Fruit fly (Drosophila melanogaster): ENCODE data around the gene dnt.

Gene dnt

dm6 chr2L:19333972-19334371 is 29.1 kb downstream of the dnt start:
- no peak for TF ChIP-seq Snoo (tag; optimal IDR thresholded peaks at IDR 0.05)
- no peak for TF ChIP-seq CG13204 (GFP tag; optimal IDR thresholded peaks at IDR 0.05)
- no peak for TF ChIP-seq D1 (tag; optimal IDR thresholded peaks at IDR 0.05)
- no peak for TF ChIP-seq CG34367 (tag; optimal IDR thresholded peaks at IDR 0.05)
- TF ChIP-seq Pif1B (GFP tag; optimal IDR thresholded peaks at IDR 0.05): no peak
- no peak for TF ChIP-seq CG15710 (tag; optimal IDR thresholded peaks at IDR 0.05)

DNA sequence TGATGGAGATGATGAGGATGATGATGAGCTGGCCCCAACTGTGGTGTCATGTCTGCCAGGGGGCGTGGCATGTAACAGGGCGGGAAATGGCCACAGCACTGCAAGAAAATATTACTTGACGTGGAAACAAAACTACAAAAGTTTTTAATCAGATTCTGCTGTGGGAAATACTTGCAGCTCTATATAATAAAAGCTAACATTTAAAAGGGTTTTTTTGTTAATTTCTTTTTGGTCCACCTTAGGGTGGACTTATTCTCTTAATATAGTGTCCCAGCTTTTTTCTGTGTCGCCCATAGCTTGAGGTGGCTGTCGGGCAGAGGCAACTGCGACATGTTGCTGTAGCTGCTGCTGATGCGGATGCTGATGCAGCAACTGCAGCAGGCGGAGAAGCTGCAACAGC is 34.4 kb downstream of the dnt start:
- TF ChIP-seq EcR (GFP tag; optimal IDR thresholded peaks at IDR 0.05): no peak
- peak; percentile 83 for TF ChIP-seq fd96Ca (GFP tag; IDR thresholded peaks at IDR 0.05)
- peak; percentile 77 for TF ChIP-seq CG14655 (GFP tag; optimal IDR thresholded peaks at IDR 0.05)
- TF ChIP-seq CG8301 (tag; optimal IDR thresholded peaks at IDR 0.05): peak; percentile 77
- TF ChIP-seq Pif1B (GFP tag; optimal IDR thresholded peaks at IDR 0.05): peak; percentile 67
- TF ChIP-seq Snoo (tag; optimal IDR thresholded peaks at IDR 0.05): peak; percentile 62
- no peak for TF ChIP-seq D1 (tag; optimal IDR thresholded peaks at IDR 0.05)
- TF ChIP-seq CG32121 (GFP tag; IDR thresholded peaks at IDR 0.05): peak; percentile 61; the same call in 1 of the 2 replicates
- no peak for TF ChIP-seq CG10348 (GFP tag; IDR thresholded peaks at IDR 0.05)
- TF ChIP-seq CG4496 (GFP tag; IDR thresholded peaks at IDR 0.05): peak; percentile 74; the same call in 1 of the 3 replicates
- TF ChIP-seq Pif1A (GFP tag; optimal IDR thresholded peaks at IDR 0.05): peak; percentile 74
- TF ChIP-seq CG34367 (tag; optimal IDR thresholded peaks at IDR 0.05): peak; percentile 73
- peak; percentile 72 for TF ChIP-seq CG17806 (tag; optimal IDR thresholded peaks at IDR 0.05)
- peak; percentile 77 for TF ChIP-seq CG15710 (tag; optimal IDR thresholded peaks at IDR 0.05)
- TF ChIP-seq rn (GFP tag; IDR thresholded peaks at IDR 0.05): peak; percentile 26; the same call in 1 of the 2 replicates
- TF ChIP-seq CG13204 (GFP tag; optimal IDR thresholded peaks at IDR 0.05): no peak
- TF ChIP-seq Ets98B (GFP tag; IDR thresholded peaks at IDR 0.05): peak; percentile 69
- TF ChIP-seq CG12605 (GFP tag; IDR thresholded peaks at IDR 0.05): peak; percentile 55; the same call in 1 of the 2 replicates
- peak; percentile 97 for TF ChIP-seq CG8159 (tag; optimal IDR thresholded peaks at IDR 0.05)
- TF ChIP-seq CG9948 (tag; optimal IDR thresholded peaks at IDR 0.05): peak; percentile 71
- peak; percentile 40 for TF ChIP-seq gl (tag; optimal IDR thresholded peaks at IDR 0.05)

DNA sequence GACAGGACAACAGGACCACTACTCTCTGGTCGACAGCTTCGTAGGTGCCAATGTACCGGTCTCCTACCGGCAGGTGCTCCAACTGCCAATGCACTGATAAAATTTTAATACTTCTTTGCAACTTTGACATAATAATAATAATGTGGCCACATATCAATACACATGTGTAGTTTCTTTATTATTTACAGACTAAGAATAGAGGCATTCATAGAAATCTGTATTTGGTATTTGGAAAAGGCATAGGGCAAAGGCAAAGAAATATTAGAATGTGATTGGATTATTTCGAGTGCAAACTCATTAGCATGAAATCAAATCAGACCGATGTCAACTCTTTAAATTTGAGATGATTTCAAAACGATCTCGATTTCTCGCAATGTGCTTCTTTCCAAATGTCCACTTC is 35.2 kb downstream of the dnt start:
- TF ChIP-seq gl (tag; optimal IDR thresholded peaks at IDR 0.05) (no peak), Snoo (tag; optimal IDR thresholded peaks at IDR 0.05) (no peak), CG15710 (tag; optimal IDR thresholded peaks at IDR 0.05) (peak; percentile 28), Pif1A (GFP tag; optimal IDR thresholded peaks at IDR 0.05) (no peak), Pif1B (GFP tag; optimal IDR thresholded peaks at IDR 0.05) (no peak), CG12605 (GFP tag; IDR thresholded peaks at IDR 0.05) (0 out of 2 replicates have a peak, but pooled peaks have one; percentile 18), CG8301 (tag; optimal IDR thresholded peaks at IDR 0.05) (peak; percentile 44), EcR (GFP tag; optimal IDR thresholded peaks at IDR 0.05) (no peak), CG17806 (tag; optimal IDR thresholded peaks at IDR 0.05) (peak; percentile 25), CG13204 (GFP tag; optimal IDR thresholded peaks at IDR 0.05) (no peak), D1 (tag; optimal IDR thresholded peaks at IDR 0.05) (no peak), CG10348 (GFP tag; IDR thresholded peaks at IDR 0.05) (no peak), rn (GFP tag; IDR thresholded peaks at IDR 0.05) (no peak), CG14655 (GFP tag; optimal IDR thresholded peaks at IDR 0.05) (peak; percentile 57), CG8159 (tag; optimal IDR thresholded peaks at IDR 0.05) (peak; percentile 44), CG4496 (GFP tag; IDR thresholded peaks at IDR 0.05) (no peak), CG9948 (tag; optimal IDR thresholded peaks at IDR 0.05) (peak; percentile 52), Ets98B (GFP tag; IDR thresholded peaks at IDR 0.05) (no peak), fd96Ca (GFP tag; IDR thresholded peaks at IDR 0.05) (no peak), CG34367 (tag; optimal IDR thresholded peaks at IDR 0.05) (peak; percentile 6), CG32121 (GFP tag; IDR thresholded peaks at IDR 0.05) (no peak)

DNA sequence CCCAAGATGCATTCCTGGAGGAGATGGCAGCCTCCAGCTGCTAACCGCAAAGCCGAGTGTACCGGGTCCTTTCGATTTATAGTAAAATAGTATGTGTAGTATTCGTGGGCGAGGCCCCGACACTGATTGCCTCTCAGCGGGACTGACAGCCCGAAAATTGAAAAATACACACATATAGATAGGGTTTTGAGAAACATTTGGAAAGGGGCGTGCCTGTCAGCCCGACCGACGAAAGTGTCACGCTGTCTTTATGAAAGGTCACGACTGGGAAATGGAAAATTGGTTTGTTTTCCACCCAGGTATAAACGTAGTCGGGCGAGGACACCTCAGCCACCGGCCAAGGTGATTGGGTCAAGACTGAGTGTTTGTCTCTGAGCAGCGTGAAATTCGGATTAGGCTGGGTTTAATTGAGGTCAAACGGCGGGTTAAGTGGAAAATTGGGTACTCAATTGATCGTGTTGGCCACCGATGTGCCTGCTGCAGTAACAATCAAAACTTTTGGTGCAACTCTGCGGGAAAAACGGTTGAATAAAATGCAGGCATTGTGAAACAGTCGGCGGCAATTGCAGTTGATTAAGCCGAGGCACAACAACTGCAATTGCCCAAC is 36.1 kb downstream of the dnt start:
- TF ChIP-seq CG10348 (GFP tag; IDR thresholded peaks at IDR 0.05) (no peak), CG9948 (tag; optimal IDR thresholded peaks at IDR 0.05) (no peak), Pif1A (GFP tag; optimal IDR thresholded peaks at IDR 0.05) (no peak), EcR (GFP tag; optimal IDR thresholded peaks at IDR 0.05) (no peak), CG4496 (GFP tag; IDR thresholded peaks at IDR 0.05) (no peak)

DNA sequence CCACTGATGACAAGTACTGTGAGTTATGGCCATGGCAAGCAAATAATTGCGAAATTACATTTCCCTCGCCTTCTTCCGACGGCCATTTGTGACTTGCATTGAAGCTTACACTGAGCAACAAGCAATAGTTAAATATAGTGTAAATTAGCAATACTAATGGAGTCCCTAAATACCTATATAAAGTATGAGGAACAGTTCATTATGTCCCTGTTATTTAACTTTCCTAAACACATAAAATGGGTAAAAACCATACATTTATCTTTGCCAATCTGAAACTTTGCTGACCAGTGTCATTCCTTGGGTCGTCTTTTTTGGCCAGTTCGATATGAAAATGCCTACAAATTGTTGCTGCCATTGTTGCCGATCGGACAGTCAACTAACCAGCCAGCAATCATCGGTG is 37.6 kb downstream of the dnt start:
- TF ChIP-seq EcR (GFP tag; optimal IDR thresholded peaks at IDR 0.05): no peak
- peak; percentile 24 for TF ChIP-seq D1 (tag; optimal IDR thresholded peaks at IDR 0.05)
- peak; percentile 56 for TF ChIP-seq CG34367 (tag; optimal IDR thresholded peaks at IDR 0.05)
- TF ChIP-seq rn (GFP tag; IDR thresholded peaks at IDR 0.05): peak; percentile 70
- TF ChIP-seq CG12605 (GFP tag; IDR thresholded peaks at IDR 0.05): peak; percentile 79
- TF ChIP-seq CG15710 (tag; optimal IDR thresholded peaks at IDR 0.05): peak; percentile 54
- peak; percentile 72 for TF ChIP-seq Pif1A (GFP tag; optimal IDR thresholded peaks at IDR 0.05)
- TF ChIP-seq CG8301 (tag; optimal IDR thresholded peaks at IDR 0.05): peak; percentile 79
- TF ChIP-seq CG14655 (GFP tag; optimal IDR thresholded peaks at IDR 0.05): peak; percentile 78
- TF ChIP-seq Pif1B (GFP tag; optimal IDR thresholded peaks at IDR 0.05): peak; percentile 70
- TF ChIP-seq CG4496 (GFP tag; IDR thresholded peaks at IDR 0.05): peak; percentile 81
- peak; percentile 16 for TF ChIP-seq Snoo (tag; optimal IDR thresholded peaks at IDR 0.05)
- peak; percentile 73 for TF ChIP-seq CG17806 (tag; optimal IDR thresholded peaks at IDR 0.05)
- TF ChIP-seq CG8159 (tag; optimal IDR thresholded peaks at IDR 0.05): peak; percentile 68
- peak; percentile 68 for TF ChIP-seq CG9948 (tag; optimal IDR thresholded peaks at IDR 0.05)
- TF ChIP-seq gl (tag; optimal IDR thresholded peaks at IDR 0.05): no peak
- no peak for TF ChIP-seq CG13204 (GFP tag; optimal IDR thresholded peaks at IDR 0.05)
- TF ChIP-seq Ets98B (GFP tag; IDR thresholded peaks at IDR 0.05): peak; percentile 86
- no peak for TF ChIP-seq CG10348 (GFP tag; IDR thresholded peaks at IDR 0.05)
- peak; percentile 63; the same call in 1 of the 3 replicates for TF ChIP-seq fd96Ca (GFP tag; IDR thresholded peaks at IDR 0.05)
- TF ChIP-seq CG32121 (GFP tag; IDR thresholded peaks at IDR 0.05): peak; percentile 77
